Worm (Caenorhabditis elegans): ENCODE results near the gene rps-9.
A peak's percentile ranks its signal among the peaks of the same experiment; 100 is the strongest.

rps-9 gene

DNA sequence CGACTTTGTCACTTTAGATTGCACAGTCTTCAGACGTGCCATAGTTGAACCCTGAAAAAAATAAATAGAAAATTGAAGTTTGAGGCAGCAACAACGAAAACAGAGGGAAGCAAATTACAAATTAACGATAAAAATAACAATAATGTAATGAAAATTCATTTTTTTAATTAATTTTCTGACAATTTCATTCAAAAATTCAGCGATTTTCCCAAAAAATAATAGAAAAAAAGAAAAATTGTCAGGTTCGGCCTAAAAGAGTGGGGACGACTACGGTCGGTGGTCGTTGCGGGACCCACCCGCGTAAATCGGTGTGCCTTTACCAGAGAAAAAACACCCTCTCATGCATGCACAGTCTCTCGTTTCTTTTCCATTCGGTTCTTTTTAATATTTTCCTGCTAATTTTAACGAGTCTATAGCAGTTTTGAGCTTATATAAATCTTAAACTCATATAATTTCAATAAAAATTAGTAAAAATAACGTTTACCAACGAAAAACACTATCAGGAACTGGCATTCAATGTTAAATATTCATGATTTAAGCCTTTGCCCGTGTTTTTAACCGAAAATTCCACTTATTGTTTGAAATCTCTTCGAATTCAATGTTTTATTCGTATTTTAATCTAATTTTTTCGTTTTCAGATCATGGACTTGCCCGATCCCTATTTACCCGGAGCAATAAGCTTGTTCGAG, at the start of gene rps-9, which contains the start of gene lsm-1:
Gene rps-9, minus strand, starts transcription at position 51 of the 689 bp plus-strand sequence.
Gene lsm-1, plus strand, starts transcription at position 639 of the 689 bp plus-strand sequence.
- TF ChIP-seq sea-1 (GFP tag; conservative IDR thresholded peaks at IDR 0.05) = no peak
- no peak for TF ChIP-seq flt-1 (GFP tag; IDR thresholded peaks at IDR 0.05)
- no peak for TF ChIP-seq tbx-37 (GFP tag; conservative IDR thresholded peaks at IDR 0.05)
- peak; percentile 29 for TF ChIP-seq F13C5.2 (tag; optimal IDR thresholded peaks at IDR 0.05)
- TF ChIP-seq tra-4 (tag; optimal IDR thresholded peaks at IDR 0.05) = no peak
- no peak for TF ChIP-seq hnd-1 (tag; optimal IDR thresholded peaks at IDR 0.05)

DNA sequence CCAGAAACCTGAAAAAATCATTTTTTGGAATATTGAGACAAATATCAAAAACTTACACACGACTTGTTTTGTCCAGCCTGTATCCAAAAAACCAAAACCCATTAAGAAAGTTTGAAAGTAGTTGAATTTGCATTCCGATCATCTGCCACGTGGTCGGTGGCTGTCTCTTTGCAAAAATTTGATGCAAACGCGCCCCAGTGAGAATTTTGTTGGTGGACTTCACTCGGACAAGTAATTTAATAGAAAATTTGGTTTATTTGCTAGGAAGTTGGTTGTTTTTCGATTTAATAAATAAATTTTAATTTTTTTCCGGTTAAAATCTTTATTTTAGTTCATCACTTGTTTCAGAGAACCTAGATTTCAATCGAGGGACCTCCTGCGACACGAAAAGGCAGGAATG, 49.2 kb upstream of the rps-9 start:
- TF ChIP-seq F13C5.2 (tag; optimal IDR thresholded peaks at IDR 0.05) (no peak), hnd-1 (tag; optimal IDR thresholded peaks at IDR 0.05) (no peak), B0310.2 (tag; optimal IDR thresholded peaks at IDR 0.05) (no peak), ama-1 (optimal IDR thresholded peaks at IDR 0.05) (no peak), ceh-13 (GFP tag; optimal IDR thresholded peaks at IDR 0.05) (no peak), ets-7 (tag; optimal IDR thresholded peaks at IDR 0.05) (no peak), tbx-37 (GFP tag; conservative IDR thresholded peaks at IDR 0.05) (no peak), pes-1 (GFP tag; IDR thresholded peaks at IDR 0.05) (no peak), aly-1 (tag; optimal IDR thresholded peaks at IDR 0.05) (no peak)

ce11 chrII:11167039-11167438, 40.9 kb upstream of the rps-9 start:
- no peak for TF ChIP-seq tra-4 (tag; optimal IDR thresholded peaks at IDR 0.05)
- no peak for TF ChIP-seq scrt-1 (GFP tag; IDR thresholded peaks at IDR 0.05)
- no peak for TF ChIP-seq tbx-37 (GFP tag; conservative IDR thresholded peaks at IDR 0.05)
- TF ChIP-seq hmg-4 (GFP tag; optimal IDR thresholded peaks at IDR 0.05) = peak; percentile 38
- TF ChIP-seq ceh-13 (GFP tag; optimal IDR thresholded peaks at IDR 0.05) = no peak
- no peak for TF ChIP-seq hmbx-1 (tag; optimal IDR thresholded peaks at IDR 0.05)
- TF ChIP-seq F13C5.2 (tag; optimal IDR thresholded peaks at IDR 0.05) = no peak

- TF ChIP-seq tbx-11 (GFP tag; IDR thresholded peaks at IDR 0.05) = no peak
- peak; percentile 49; the same call in 1 of the 2 replicates for TF ChIP-seq pes-1 (GFP tag; IDR thresholded peaks at IDR 0.05)
Measured at ce11 chrII:11166414-11166813, 40.3 kb upstream of the rps-9 start.

- TF ChIP-seq aly-1 (tag; optimal IDR thresholded peaks at IDR 0.05) = no peak
- TF ChIP-seq hmg-4 (GFP tag; optimal IDR thresholded peaks at IDR 0.05) = no peak
- TF ChIP-seq ceh-13 (GFP tag; optimal IDR thresholded peaks at IDR 0.05) = no peak
- TF ChIP-seq scrt-1 (GFP tag; IDR thresholded peaks at IDR 0.05) = no peak
- TF ChIP-seq tra-4 (tag; optimal IDR thresholded peaks at IDR 0.05) = no peak
- TF ChIP-seq tbx-37 (GFP tag; conservative IDR thresholded peaks at IDR 0.05) = no peak
- no peak for TF ChIP-seq tbx-11 (GFP tag; IDR thresholded peaks at IDR 0.05)
- TF ChIP-seq B0310.2 (tag; optimal IDR thresholded peaks at IDR 0.05) = no peak
- TF ChIP-seq hmbx-1 (tag; optimal IDR thresholded peaks at IDR 0.05) = no peak
- TF ChIP-seq flt-1 (GFP tag; IDR thresholded peaks at IDR 0.05) = no peak
- no peak for TF ChIP-seq hnd-1 (tag; optimal IDR thresholded peaks at IDR 0.05)
- TF ChIP-seq ama-1 (optimal IDR thresholded peaks at IDR 0.05) = no peak
- TF ChIP-seq pes-1 (GFP tag; IDR thresholded peaks at IDR 0.05) = no peak
- no peak for TF ChIP-seq ceh-36 (tag; optimal IDR thresholded peaks at IDR 0.05)
Measured at ce11 chrII:11163291-11163690, 37.1 kb upstream of the rps-9 start.

DNA sequence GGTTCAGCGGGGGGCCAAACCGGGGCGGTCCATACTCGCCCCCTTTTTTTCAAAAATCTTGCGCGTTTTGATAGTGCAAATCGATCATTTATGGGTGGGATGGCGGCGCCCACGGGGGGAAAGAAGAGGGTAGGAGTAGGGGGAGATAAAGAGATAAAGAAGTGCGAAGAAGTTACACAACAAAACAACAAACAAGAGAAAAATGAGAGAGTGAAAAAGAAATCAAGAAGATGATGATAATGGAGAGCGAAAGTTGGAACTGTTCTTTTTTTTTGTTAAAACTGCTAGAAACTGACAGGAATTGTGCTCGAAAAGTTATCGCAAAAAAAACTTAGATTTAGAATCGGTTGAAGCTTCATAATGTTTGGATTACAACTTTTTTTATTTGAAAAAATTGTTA, 36.2 kb upstream of the rps-9 start, which contains the start of gene ptr-13:
Gene ptr-13, minus strand, starts transcription at position 92 of the 400 bp plus-strand sequence.
- TF ChIP-seq tbx-11 (GFP tag; IDR thresholded peaks at IDR 0.05) (no peak), flt-1 (GFP tag; IDR thresholded peaks at IDR 0.05) (no peak), F13C5.2 (tag; optimal IDR thresholded peaks at IDR 0.05) (no peak), ceh-13 (GFP tag; optimal IDR thresholded peaks at IDR 0.05) (no peak), ets-7 (tag; optimal IDR thresholded peaks at IDR 0.05) (no peak), ceh-36 (tag; optimal IDR thresholded peaks at IDR 0.05) (no peak), pes-1 (GFP tag; IDR thresholded peaks at IDR 0.05) (no peak), tra-4 (tag; optimal IDR thresholded peaks at IDR 0.05) (no peak), B0310.2 (tag; optimal IDR thresholded peaks at IDR 0.05) (no peak), hnd-1 (tag; optimal IDR thresholded peaks at IDR 0.05) (no peak), sea-1 (GFP tag; conservative IDR thresholded peaks at IDR 0.05) (no peak), ama-1 (optimal IDR thresholded peaks at IDR 0.05) (no peak), aly-1 (tag; optimal IDR thresholded peaks at IDR 0.05) (no peak), scrt-1 (GFP tag; IDR thresholded peaks at IDR 0.05) (no peak), hmbx-1 (tag; optimal IDR thresholded peaks at IDR 0.05) (no peak)

- TF ChIP-seq hmbx-1 (tag; optimal IDR thresholded peaks at IDR 0.05) (no peak), tbx-11 (GFP tag; IDR thresholded peaks at IDR 0.05) (no peak), ama-1 (optimal IDR thresholded peaks at IDR 0.05) (no peak), aly-1 (tag; optimal IDR thresholded peaks at IDR 0.05) (no peak), B0310.2 (tag; optimal IDR thresholded peaks at IDR 0.05) (no peak), scrt-1 (GFP tag; IDR thresholded peaks at IDR 0.05) (no peak), tbx-37 (GFP tag; conservative IDR thresholded peaks at IDR 0.05) (no peak), pes-1 (GFP tag; IDR thresholded peaks at IDR 0.05) (no peak), hnd-1 (tag; optimal IDR thresholded peaks at IDR 0.05) (no peak), F13C5.2 (tag; optimal IDR thresholded peaks at IDR 0.05) (no peak), flt-1 (GFP tag; IDR thresholded peaks at IDR 0.05) (no peak), ceh-13 (GFP tag; optimal IDR thresholded peaks at IDR 0.05) (no peak), ets-7 (tag; optimal IDR thresholded peaks at IDR 0.05) (no peak), hmg-4 (GFP tag; optimal IDR thresholded peaks at IDR 0.05) (no peak), ceh-36 (tag; optimal IDR thresholded peaks at IDR 0.05) (no peak), tra-4 (tag; optimal IDR thresholded peaks at IDR 0.05) (no peak), sea-1 (GFP tag; conservative IDR thresholded peaks at IDR 0.05) (no peak)
Measured at ce11 chrII:11161675-11162074, 35.5 kb upstream of the rps-9 start.

DNA sequence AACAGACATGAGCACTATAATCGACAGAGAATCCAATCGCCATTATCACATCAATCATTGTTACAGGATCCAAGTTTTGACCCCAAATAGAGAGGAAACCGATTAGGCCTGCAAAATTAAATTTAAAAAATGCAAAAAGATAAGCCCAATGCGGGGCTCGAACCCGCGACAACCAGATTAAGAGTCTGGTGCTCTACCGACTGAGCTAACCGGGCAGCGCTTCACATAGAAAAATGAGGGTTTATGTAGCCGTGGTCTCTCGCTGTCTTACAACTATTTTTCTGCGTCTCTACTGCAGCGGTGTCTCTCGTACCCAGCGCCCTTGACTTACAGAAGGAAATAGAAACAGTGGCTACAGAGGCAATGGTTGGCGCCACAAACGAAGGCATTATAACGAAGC, 31.5 kb upstream of the rps-9 start:
- peak; percentile 73 for TF ChIP-seq ceh-36 (tag; optimal IDR thresholded peaks at IDR 0.05)
- TF ChIP-seq aly-1 (tag; optimal IDR thresholded peaks at IDR 0.05) = no peak
- peak; percentile 34 for TF ChIP-seq hnd-1 (tag; optimal IDR thresholded peaks at IDR 0.05)
- TF ChIP-seq tra-4 (tag; optimal IDR thresholded peaks at IDR 0.05) = no peak
- peak; percentile 4 for TF ChIP-seq ceh-13 (GFP tag; optimal IDR thresholded peaks at IDR 0.05)
- TF ChIP-seq ets-7 (tag; optimal IDR thresholded peaks at IDR 0.05) = no peak
- TF ChIP-seq F13C5.2 (tag; optimal IDR thresholded peaks at IDR 0.05) = no peak
- TF ChIP-seq sea-1 (GFP tag; conservative IDR thresholded peaks at IDR 0.05) = peak; percentile 73; the same call in 1 of the 2 replicates
- TF ChIP-seq tbx-37 (GFP tag; conservative IDR thresholded peaks at IDR 0.05) = peak; percentile 63
- TF ChIP-seq tbx-11 (GFP tag; IDR thresholded peaks at IDR 0.05) = 0 out of 2 replicates have a peak, but pooled peaks have one; percentile 44
- no peak for TF ChIP-seq hmg-4 (GFP tag; optimal IDR thresholded peaks at IDR 0.05)
- TF ChIP-seq pes-1 (GFP tag; IDR thresholded peaks at IDR 0.05) = peak; percentile 78
- peak; percentile 62; the same call in 1 of the 2 replicates for TF ChIP-seq flt-1 (GFP tag; IDR thresholded peaks at IDR 0.05)
- peak; percentile 70 for TF ChIP-seq scrt-1 (GFP tag; IDR thresholded peaks at IDR 0.05)
- no peak for TF ChIP-seq B0310.2 (tag; optimal IDR thresholded peaks at IDR 0.05)
